Fruit fly (Drosophila melanogaster) whole organism, adult: ENCODE measurements around the gene CG2187.

Experiments
- CG12768 ChIP-seq: fragments of 200-800 bp; sonication (Bioruptor generic); optimal IDR thresholded peaks from 2 replicates; lab custom pipeline; 2017; ENCODE audit warnings: missing biosample characterization, missing genetic modification characterization, mild to moderate bottlenecking, moderate library complexity, missing genetic modification reagents
- toe ChIP-seq: fragments of 200-800 bp; sonication (Bioruptor generic); optimal IDR thresholded peaks from 2 replicates; lab custom pipeline; 2016; ENCODE audit warnings: missing biosample characterization, missing genetic modification characterization

DNA sequence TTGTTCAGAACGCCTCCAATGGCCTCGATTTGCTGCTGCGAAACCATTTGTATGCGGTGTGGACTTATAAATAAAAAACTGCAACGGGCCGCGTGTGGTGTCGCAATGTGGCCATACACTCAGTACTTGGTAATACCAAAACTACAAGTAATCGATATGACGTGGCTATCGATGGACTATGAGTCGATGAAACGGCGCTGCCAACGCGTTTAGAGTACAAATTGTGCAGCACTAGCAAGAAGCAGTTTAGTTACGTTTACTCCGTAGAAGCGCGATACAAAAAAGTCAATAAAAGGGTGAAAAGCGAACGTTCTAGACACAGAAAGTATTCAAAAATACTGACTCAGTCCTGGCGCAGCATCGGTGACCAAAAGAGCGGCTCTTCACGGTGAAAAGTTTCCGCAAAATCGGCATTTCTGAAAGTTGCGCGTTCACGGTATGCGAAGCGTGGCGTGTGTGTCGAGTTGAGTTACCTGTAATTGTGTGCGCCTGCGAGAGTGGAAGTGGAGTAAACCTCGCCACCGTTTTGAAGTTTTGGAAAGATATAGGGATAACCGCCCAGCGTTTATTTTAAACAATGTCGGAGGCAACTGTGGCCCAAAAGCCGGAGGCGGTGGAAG lies 10.9 kb downstream of the CG2187 start, which contains the start of the genes nero and CG1910:
- TF ChIP-seq toe (GFP tag; lab: Kevin White, UChicago), result peak; percentile 0
- no peak for TF ChIP-seq CG12768
